Fruit fly (Drosophila melanogaster): ENCODE results near the gene CG18787.

CG18787 gene

DNA sequence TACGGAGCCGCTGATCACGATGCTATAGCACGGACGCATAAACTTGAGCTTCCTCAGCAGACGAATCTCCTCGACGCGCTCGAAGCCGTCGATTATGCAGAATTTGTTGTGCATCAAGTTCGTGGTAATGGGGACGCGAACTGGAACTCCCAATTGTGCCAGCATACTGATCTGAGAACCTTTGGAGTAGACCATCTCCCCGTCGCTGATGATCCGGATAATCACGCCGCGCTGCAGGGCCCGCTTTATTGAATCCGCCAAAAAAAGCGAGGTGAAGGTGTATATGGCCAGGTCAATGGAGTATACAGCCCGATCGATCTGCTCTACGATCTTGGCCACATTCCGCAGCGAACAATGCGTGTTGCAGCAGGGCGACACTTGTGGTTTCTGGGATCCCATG, 9.9 kb downstream of the CG18787 start:
- no peak for TF ChIP-seq org-1 (GFP tag; optimal IDR thresholded peaks at IDR 0.05)
- TF ChIP-seq caup (GFP tag; optimal IDR thresholded peaks at IDR 0.05; ENCODE audit: severe bottlenecking): no peak
- no peak for TF ChIP-seq gro (GFP tag; optimal IDR thresholded peaks at IDR 0.05)
- no peak for TF ChIP-seq esg (GFP tag; conservative IDR thresholded peaks at IDR 0.05)
- TF ChIP-seq tna (GFP tag; IDR thresholded peaks at IDR 0.05; ENCODE audit: partially characterized antibody): no peak
- no peak for TF ChIP-seq dysf (GFP tag; IDR thresholded peaks at IDR 0.05)
- no peak for TF ChIP-seq CG15601 (tag; optimal IDR thresholded peaks at IDR 0.05)
- TF ChIP-seq CG7357 (GFP tag; IDR thresholded peaks at IDR 0.05): no peak
- TF ChIP-seq wor (GFP tag; IDR thresholded peaks at IDR 0.05): no peak
- no peak for TF ChIP-seq CG12769 (tag; optimal IDR thresholded peaks at IDR 0.05)
- TF ChIP-seq CG13624 (GFP tag; optimal IDR thresholded peaks at IDR 0.05): no peak
- TF ChIP-seq Ada2b (GFP tag; IDR thresholded peaks at IDR 0.05): no peak
- no peak for TF ChIP-seq Stat92E (GFP tag; optimal IDR thresholded peaks at IDR 0.05)
- TF ChIP-seq salm (tag; optimal IDR thresholded peaks at IDR 0.05): no peak
- TF ChIP-seq CG31365 (tag; optimal IDR thresholded peaks at IDR 0.05): no peak

DNA sequence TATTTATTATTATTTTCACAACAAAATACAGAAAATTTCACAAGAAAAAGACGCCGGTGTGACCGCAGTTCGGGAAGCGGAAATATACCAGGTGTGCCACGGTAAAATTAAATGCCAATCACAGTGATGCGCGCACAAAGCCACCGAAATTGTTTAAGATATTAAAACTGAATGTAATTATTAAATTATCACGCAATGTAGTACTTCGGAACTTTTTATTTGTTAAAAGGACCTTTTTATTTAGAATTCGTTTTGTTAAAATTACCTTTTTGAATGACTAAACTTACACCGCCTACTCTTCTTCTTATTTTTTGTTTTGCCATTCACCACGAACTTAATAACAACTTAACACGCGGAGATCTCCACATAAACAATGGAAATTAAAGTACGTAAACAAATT, 11.2 kb downstream of the CG18787 start, which contains the start of the genes CG6686 and CG34163:
Gene CG6686, minus strand, starts transcription at position 95 of the 400 bp plus-strand sequence.
Gene CG34163, plus strand, starts transcription at position 326 of the 400 bp plus-strand sequence.
- no peak for TF ChIP-seq slou (GFP tag; optimal IDR thresholded peaks at IDR 0.05)
- no peak for TF ChIP-seq org-1 (GFP tag; optimal IDR thresholded peaks at IDR 0.05)
- no peak for TF ChIP-seq CG12071 (GFP tag; optimal IDR thresholded peaks at IDR 0.05)
- TF ChIP-seq CG9876 (GFP tag; optimal IDR thresholded peaks at IDR 0.05): peak; percentile 9
- TF ChIP-seq Dad (GFP tag; optimal IDR thresholded peaks at IDR 0.05): peak; percentile 48
- TF ChIP-seq CG3407 (GFP tag; optimal IDR thresholded peaks at IDR 0.05): no peak
- TF ChIP-seq ssp (GFP tag; IDR thresholded peaks at IDR 0.05): no peak
- no peak for TF ChIP-seq klu (GFP tag; IDR thresholded peaks at IDR 0.05)
- peak; percentile 53 for TF ChIP-seq jumu (GFP tag; optimal IDR thresholded peaks at IDR 0.05)
- no peak for TF ChIP-seq gsb (GFP tag; IDR thresholded peaks at IDR 0.05)
- TF ChIP-seq Ptx1 (GFP tag; IDR thresholded peaks at IDR 0.05): no peak; the same call in 1 of the 2 replicates
- TF ChIP-seq psq (GFP tag; optimal IDR thresholded peaks at IDR 0.05): no peak
- peak; percentile 45 for TF ChIP-seq CG7839 (tag; optimal IDR thresholded peaks at IDR 0.05)
- peak; percentile 33 for TF ChIP-seq Chrac-16 (GFP tag; optimal IDR thresholded peaks at IDR 0.05)
- no peak for TF ChIP-seq gem (tag; optimal IDR thresholded peaks at IDR 0.05)
- no peak for TF ChIP-seq CG32532 (GFP tag; IDR thresholded peaks at IDR 0.05)
- TF ChIP-seq Doc3 (GFP tag; IDR thresholded peaks at IDR 0.05; ENCODE audit: partially characterized antibody): no peak
- peak; percentile 62; the same call in 2 of the 3 replicates for TF ChIP-seq CG34422 (GFP tag; IDR thresholded peaks at IDR 0.05)
- TF ChIP-seq CG3995 (GFP tag; optimal IDR thresholded peaks at IDR 0.05): peak; percentile 31
- TF ChIP-seq Rfx (GFP tag; IDR thresholded peaks at IDR 0.05): no peak
- no peak for TF ChIP-seq toy (GFP tag; IDR thresholded peaks at IDR 0.05)
- peak; percentile 37 for TF ChIP-seq pum (GFP tag; optimal IDR thresholded peaks at IDR 0.05)
- TF ChIP-seq lmd (GFP tag; IDR thresholded peaks at IDR 0.05): no peak; the same call in 1 of the 2 replicates
- TF ChIP-seq CG8281 (tag; optimal IDR thresholded peaks at IDR 0.05): no peak
- TF ChIP-seq Usf (GFP tag; optimal IDR thresholded peaks at IDR 0.05): no peak
- no peak for TF ChIP-seq Awh (GFP tag; IDR thresholded peaks at IDR 0.05)
- no peak; the same call in 1 of the 2 replicates for TF ChIP-seq Bgb (GFP tag; IDR thresholded peaks at IDR 0.05; ENCODE audit: partially characterized antibody)
- TF ChIP-seq az2 (GFP tag; optimal IDR thresholded peaks at IDR 0.05): peak; percentile 58
- TF ChIP-seq fd96Cb (tag; optimal IDR thresholded peaks at IDR 0.05): no peak
- no peak for TF ChIP-seq ranshi (GFP tag; IDR thresholded peaks at IDR 0.05)
- no peak for TF ChIP-seq CG11247 (GFP tag; IDR thresholded peaks at IDR 0.05)
- no peak for TF ChIP-seq CG17612 (GFP tag; IDR thresholded peaks at IDR 0.05)
- peak; percentile 20; the same call in 1 of the 2 replicates for TF ChIP-seq CG14667 (GFP tag; IDR thresholded peaks at IDR 0.05)
- no peak for TF ChIP-seq CG5245 (GFP tag; optimal IDR thresholded peaks at IDR 0.05)
- TF ChIP-seq CG31441 (GFP tag; IDR thresholded peaks at IDR 0.05): no peak
- peak; percentile 19 for TF ChIP-seq exex (tag; optimal IDR thresholded peaks at IDR 0.05)
- peak; percentile 67 for TF ChIP-seq zfh2 (GFP tag; optimal IDR thresholded peaks at IDR 0.05)
- TF ChIP-seq zen2 (GFP tag; IDR thresholded peaks at IDR 0.05; ENCODE audit: partially characterized antibody): no peak

All from whole organism, embryonic.